Worm (Caenorhabditis elegans) whole organism, young adult: ENCODE measurements around the gene ZK1073.1.

Experiments used
- B0261.1 ChIP-seq: sonication (generic microtip); optimal IDR thresholded peaks from 2 replicates; lab custom pipeline; 2016; ENCODE audit warnings: mild to moderate bottlenecking, missing genetic modification characterization, moderate library complexity, missing compliant biosample characterization
- C06A6.2 ChIP-seq: fragments of 200-800 bp; sonication (Bioruptor generic); conservative IDR thresholded peaks from 2 replicates; pipeline ENCODE4 v1.3.6; 2022; ENCODE audit warnings: missing genetic modification characterization, missing compliant biosample characterization
- F22D6.2 ChIP-seq: sonication (generic microtip); optimal IDR thresholded peaks from 2 replicates; lab custom pipeline; 2016; ENCODE audit warnings: mild to moderate bottlenecking, missing genetic modification characterization, missing compliant biosample characterization
- F57A8.1 ChIP-seq: fragments of 200-800 bp; sonication (Bioruptor generic); optimal IDR thresholded peaks from 2 replicates; lab custom pipeline; 2018; ENCODE audit warnings: mild to moderate bottlenecking, missing genetic modification characterization, moderate library complexity, missing compliant biosample characterization
- Y53G8AR.9 ChIP-seq: fragments of 200-800 bp; sonication (Bioruptor generic); conservative IDR thresholded peaks from 2 replicates; pipeline ENCODE4 v1.3.6; 2022; ENCODE audit warnings: missing genetic modification reagents, missing genetic modification characterization, missing compliant biosample characterization
- ama-1 ChIP-seq, 3 experiments: fragments of 150-350 bp in 1 of 3; sonication (generic microtip) in 2 of 3; optimal IDR thresholded peaks; 2 replicates each; lab custom pipeline; 2014 to 2018; ENCODE audit warnings: missing biosample characterization in 2 of 3, missing genetic modification characterization in 2 of 3, missing genetic modification reagents in 2 of 3
- aptf-2 ChIP-seq: fragments of 200-800 bp; sonication (Bioruptor generic); conservative IDR thresholded peaks from 2 replicates; pipeline ENCODE4 v1.3.6; 2022; ENCODE audit warnings: missing genetic modification reagents, missing genetic modification characterization, missing compliant biosample characterization
- attf-3 ChIP-seq: fragments of 200-800 bp; sonication (Bioruptor generic); conservative IDR thresholded peaks from 2 replicates; pipeline ENCODE4 v1.3.6; 2022; ENCODE audit warnings: missing genetic modification reagents, missing genetic modification characterization, missing compliant biosample characterization
- attf-6 ChIP-seq: fragments of 200-800 bp; sonication (Bioruptor generic); IDR thresholded peaks from 2 replicates; pipeline ENCODE4 v1.3.6; 2022; ENCODE audit warnings: missing genetic modification reagents, missing genetic modification characterization, missing compliant biosample characterization
- bed-2 ChIP-seq: fragments of 200-800 bp; sonication (Bioruptor generic); IDR thresholded peaks from 2 replicates; pipeline ENCODE4 v1.3.6; 2022; ENCODE audit warnings: missing genetic modification reagents, missing genetic modification characterization, missing compliant biosample characterization
- ceh-58 ChIP-seq: fragments of 200-800 bp; sonication (Bioruptor generic); IDR thresholded peaks from 2 replicates; pipeline ENCODE4 v1.3.6; 2022; ENCODE audit warnings: missing genetic modification characterization, missing compliant biosample characterization
- dox-1 ChIP-seq: fragments of 200-800 bp; sonication (Bioruptor generic); IDR thresholded peaks from 2 replicates; pipeline ENCODE4 v1.3.6; 2022; ENCODE audit warnings: missing genetic modification reagents, missing genetic modification characterization, missing compliant biosample characterization
- ekl-4 ChIP-seq: fragments of 200-800 bp; sonication (Bioruptor generic); IDR thresholded peaks from 2 replicates; pipeline ENCODE4 v1.3.6; 2022; ENCODE audit warnings: missing genetic modification reagents, missing genetic modification characterization, missing compliant biosample characterization
- gei-17 ChIP-seq: fragments of 200-800 bp; sonication (Bioruptor generic); optimal IDR thresholded peaks from 2 replicates; lab custom pipeline; 2018; ENCODE audit warnings: mild to moderate bottlenecking, missing genetic modification characterization, missing compliant biosample characterization
- lag-1 ChIP-seq: fragments of 200-800 bp; sonication (Bioruptor generic); IDR thresholded peaks from 2 replicates; pipeline ENCODE4 v1.3.6; 2022; ENCODE audit warnings: missing genetic modification reagents, missing genetic modification characterization, missing compliant biosample characterization
- lin-54 ChIP-seq: fragments of 200-800 bp; sonication (Bioruptor generic); optimal IDR thresholded peaks from 2 replicates; lab custom pipeline; 2018; ENCODE audit warnings: mild to moderate bottlenecking, missing genetic modification characterization, missing compliant biosample characterization
- madf-3 ChIP-seq: fragments of 200-800 bp; sonication (Bioruptor generic); IDR thresholded peaks from 2 replicates; pipeline ENCODE4 v1.3.6; 2022; ENCODE audit warnings: missing genetic modification reagents, missing genetic modification characterization, missing compliant biosample characterization
- madf-6 ChIP-seq: fragments of 200-800 bp; sonication (Bioruptor generic); IDR thresholded peaks from 2 replicates; pipeline ENCODE4 v1.3.6; 2022; ENCODE audit warnings: missing genetic modification reagents, missing genetic modification characterization, missing compliant biosample characterization
- nfyb-1 ChIP-seq: fragments of 200-800 bp; sonication (Bioruptor generic); IDR thresholded peaks from 2 replicates; pipeline ENCODE4 v1.3.6; 2022; ENCODE audit warnings: missing genetic modification reagents, missing genetic modification characterization, missing compliant biosample characterization
- nhr-120 ChIP-seq: fragments of 200-800 bp; sonication (Bioruptor generic); IDR thresholded peaks from 2 replicates; pipeline ENCODE4 v1.3.6; 2022; ENCODE audit warnings: missing genetic modification characterization, missing compliant biosample characterization
- nhr-90 ChIP-seq: sonication (generic microtip); optimal IDR thresholded peaks from 2 replicates; lab custom pipeline; 2016; ENCODE audit warnings: missing genotype, mild to moderate bottlenecking, missing genetic modification characterization, missing compliant biosample characterization
- pha-4 ChIP-seq: fragments of 150-350 bp; sonication (generic microtip); optimal IDR thresholded peaks from 2 replicates; lab custom pipeline; 2014; ENCODE audit warnings: missing biosample characterization, missing genetic modification reagents, missing genetic modification characterization
- rcor-1 ChIP-seq: fragments of 200-800 bp; sonication (Bioruptor generic); IDR thresholded peaks from 2 replicates; pipeline ENCODE4 v1.3.6; 2022; ENCODE audit warnings: missing genetic modification reagents, missing genetic modification characterization, missing compliant biosample characterization
- snpc-4 ChIP-seq, 5 experiments: fragments of 150-350 bp in 1 of 5; sonication (generic microtip) in 4 of 5; optimal IDR thresholded peaks; 2 replicates each; lab custom pipeline; 2014 to 2018; ENCODE audit warnings: missing genetic modification characterization in 5 of 5, missing biosample characterization in 3 of 5, antibody characterized with exemption in 2 of 5, mild to moderate bottlenecking in 2 of 5, missing compliant biosample characterization in 2 of 5, missing genotype in 2 of 5, moderate library complexity in 2 of 5, missing genetic modification reagents in 1 of 5
- sptf-2 ChIP-seq: fragments of 200-800 bp; sonication (Bioruptor generic); optimal IDR thresholded peaks from 2 replicates; lab custom pipeline; 2018; ENCODE audit warnings: mild to moderate bottlenecking, missing genetic modification characterization, missing compliant biosample characterization
- tbx-9 ChIP-seq: sonication (generic microtip); optimal IDR thresholded peaks from 2 replicates; lab custom pipeline; 2016; ENCODE audit warnings: borderline replicate concordance, missing genetic modification characterization, inconsistent platforms, missing compliant biosample characterization
- zfh-2 ChIP-seq: fragments of 200-800 bp; sonication (Bioruptor generic); conservative IDR thresholded peaks from 2 replicates; pipeline ENCODE4 v1.3.6; 2022; ENCODE audit warnings: missing genetic modification reagents, missing genetic modification characterization, missing compliant biosample characterization
- zim-3 ChIP-seq: sonication (generic microtip); optimal IDR thresholded peaks from 2 replicates; lab custom pipeline; 2017; ENCODE audit warnings: mild to moderate bottlenecking, missing genetic modification characterization, moderate library complexity, missing compliant biosample characterization
- ztf-26 ChIP-seq: sonication (generic microtip); optimal IDR thresholded peaks from 2 replicates; lab custom pipeline; 2017; ENCODE audit warnings: missing genetic modification characterization, missing compliant biosample characterization
- ztf-28 ChIP-seq: fragments of 200-800 bp; sonication (Bioruptor generic); IDR thresholded peaks from 2 replicates; pipeline ENCODE4 v1.3.6; 2022; ENCODE audit warnings: missing genetic modification reagents, missing genetic modification characterization, missing compliant biosample characterization

ZK1073.1 gene

DNA sequence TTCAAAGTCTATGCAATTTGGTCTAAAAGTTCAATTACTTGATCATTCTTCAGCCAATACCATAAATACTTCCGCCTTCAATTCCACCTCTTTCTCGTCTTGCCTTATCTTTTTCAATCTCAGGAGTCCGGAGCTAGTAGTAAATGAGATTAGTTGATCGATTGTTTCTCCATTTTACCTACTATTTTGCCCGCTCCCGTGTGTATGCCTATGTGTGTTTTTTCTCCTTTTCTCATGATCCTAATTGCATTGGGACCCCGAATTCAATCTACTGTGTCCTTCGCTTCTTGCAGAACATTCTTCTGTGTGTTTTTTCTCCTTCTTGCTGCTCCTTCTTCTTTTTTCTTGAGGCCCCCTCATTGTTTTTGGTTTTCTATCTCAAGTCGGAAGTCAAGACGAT lies 12.4 kb downstream of the ZK1073.1 start:
- no peak for TF ChIP-seq sptf-2 (GFP tag; lab: Kevin White, UChicago)
- TF ChIP-seq madf-3 (GFP tag; lab: Robert Waterston, UW) = no peak
- TF ChIP-seq madf-6 (GFP tag; lab: Robert Waterston, UW) = no peak
- no peak for TF ChIP-seq F57A8.1 (GFP tag; lab: Kevin White, UChicago)
- no peak for TF ChIP-seq lin-54
- TF ChIP-seq ama-1 (optimal IDR thresholded peaks at IDR 0.05; lab: Kevin White, UChicago) = no peak
- no peak for TF ChIP-seq ama-1 (GFP tag; optimal IDR thresholded peaks at IDR 0.05; lab: Kevin White, UChicago)
- TF ChIP-seq ceh-58 = no peak
- TF ChIP-seq C06A6.2 = no peak
- no peak for TF ChIP-seq attf-6 (GFP tag; lab: Robert Waterston, UW)
- TF ChIP-seq aptf-2 = no peak
- no peak for TF ChIP-seq pha-4
- TF ChIP-seq attf-3 = no peak
- TF ChIP-seq ekl-4 (GFP tag; lab: Robert Waterston, UW) = no peak

ce11 chrX:16113996-16114395 lies 14.7 kb downstream of the ZK1073.1 start:
- TF ChIP-seq F22D6.2 (tag; lab: Kevin White, UChicago) (no peak), Y53G8AR.9 (GFP tag; lab: Robert Waterston, UW) (no peak)

- TF ChIP-seq ceh-58 (no peak), zfh-2 (GFP tag; lab: Robert Waterston, UW) (peak; percentile 70), dox-1 (GFP tag; lab: Robert Waterston, UW) (0 out of 2 replicates have a peak, but pooled peaks have one; percentile 16), nfyb-1 (GFP tag; lab: Robert Waterston, UW) (no peak), snpc-4 (GFP tag; optimal IDR thresholded peaks at IDR 0.05; lab: Kevin White, UChicago) (no peak), snpc-4 (tag; optimal IDR thresholded peaks at IDR 0.05; lab: Kevin White, UChicago) (peak in 2 of 4 experiments; percentile 79 to 87), bed-2 (0 out of 2 replicates have a peak, but pooled peaks have one; percentile 17)
These were observed 15.7 kb downstream of the ZK1073.1 start for ce11 chrX:16112923-16113322.

ce11 chrX:16105863-16106262 lies 22.8 kb downstream of the ZK1073.1 start:
- TF ChIP-seq zim-3 = no peak
- no peak for TF ChIP-seq ztf-26
- no peak for TF ChIP-seq zfh-2 (GFP tag; lab: Robert Waterston, UW)
- no peak for TF ChIP-seq tbx-9 (tag; lab: Kevin White, UChicago)

- TF ChIP-seq nhr-120 (no peak), nhr-90 (tag; lab: Kevin White, UChicago) (no peak), lag-1 (GFP tag; lab: Robert Waterston, UW) (no peak), zfh-2 (GFP tag; lab: Robert Waterston, UW) (no peak), rcor-1 (no peak), gei-17 (no peak)
These were observed 25.3 kb downstream of the ZK1073.1 start, which contains the start of gene ZK1073.2 for ce11 chrX:16103396-16103795. ZK1073.2 (plus strand) TSS chrX:16103696.

DNA sequence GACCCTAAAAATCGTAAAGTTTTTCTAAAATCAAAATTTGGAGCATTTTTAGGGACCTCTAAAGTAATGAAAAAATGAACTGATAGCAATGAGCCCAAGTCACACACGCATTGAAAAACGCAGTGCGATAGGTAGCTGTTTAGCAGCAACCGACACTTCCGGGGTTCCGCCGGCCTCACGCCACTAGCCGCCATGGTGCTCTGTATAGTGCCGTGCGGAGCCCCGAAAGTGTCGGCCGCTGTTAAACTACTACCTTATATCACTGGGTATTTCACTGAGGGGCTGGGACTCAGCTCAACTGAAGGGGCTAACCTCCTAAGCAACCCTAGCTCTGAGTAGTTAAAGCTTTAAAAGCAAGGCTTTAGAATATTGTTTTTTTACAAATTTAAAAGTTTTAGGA lies 29.4 kb downstream of the ZK1073.1 start:
- TF ChIP-seq B0261.1 (tag; lab: Kevin White, UChicago) (no peak), zfh-2 (GFP tag; lab: Robert Waterston, UW) (0 out of 2 replicates have a peak, but pooled peaks have one; percentile 30), snpc-4 (GFP tag; optimal IDR thresholded peaks at IDR 0.05; lab: Kevin White, UChicago) (no peak), snpc-4 (tag; optimal IDR thresholded peaks at IDR 0.05; lab: Kevin White, UChicago) (peak in 3 of 4 experiments; percentile 47 to 84 (median 65)), ztf-28 (GFP tag; lab: Robert Waterston, UW) (0 out of 2 replicates have a peak, but pooled peaks have one; percentile 45)
- TF ChIP-seq, all 124 proteins: peak for 3
